Worm (Caenorhabditis elegans): ENCODE measurements around the gene srh-62.

srh-62 gene

ce11 chrV:412820-413219, 9.9 kb upstream of the srh-62 start:
- TF ChIP-seq med-1 (GFP tag; optimal IDR thresholded peaks at IDR 0.05; ENCODE audit: insufficient read depth) (no peak), T22C8.4 (GFP tag; IDR thresholded peaks at IDR 0.05) (no peak), ztf-23 (GFP tag; IDR thresholded peaks at IDR 0.05) (no peak), cog-1 (tag; optimal IDR thresholded peaks at IDR 0.05) (no peak), flt-1 (GFP tag; IDR thresholded peaks at IDR 0.05) (no peak), tab-1 (GFP tag; IDR thresholded peaks at IDR 0.05) (no peak), klf-2 (GFP tag; conservative IDR thresholded peaks at IDR 0.05) (no peak)

ce11 chrV:404210-404669, 1.3 kb upstream of the srh-62 start, which contains the start of gene nhr-252:
TSS of gene nhr-252 (plus strand) at chrV:404619.
- TF ChIP-seq T22C8.4 (GFP tag; IDR thresholded peaks at IDR 0.05) (no peak), flt-1 (GFP tag; IDR thresholded peaks at IDR 0.05) (no peak), med-1 (GFP tag; optimal IDR thresholded peaks at IDR 0.05; ENCODE audit: insufficient read depth) (no peak)

ce11 chrV:399721-400120, 3.2 kb downstream of the srh-62 start, which contains the start of gene scl-27:
TSS of gene scl-27 (plus strand) at chrV:400021.
- no peak for TF ChIP-seq T22C8.4 (GFP tag; IDR thresholded peaks at IDR 0.05)

- TF ChIP-seq cog-1 (tag; optimal IDR thresholded peaks at IDR 0.05) (no peak), flt-1 (GFP tag; IDR thresholded peaks at IDR 0.05) (no peak), ref-1 (GFP tag; conservative IDR thresholded peaks at IDR 0.05) (no peak), med-1 (GFP tag; optimal IDR thresholded peaks at IDR 0.05; ENCODE audit: insufficient read depth) (no peak), ztf-29 (GFP tag; IDR thresholded peaks at IDR 0.05) (no peak), klf-2 (GFP tag; conservative IDR thresholded peaks at IDR 0.05) (no peak), T22C8.4 (GFP tag; IDR thresholded peaks at IDR 0.05) (no peak), ztf-23 (GFP tag; IDR thresholded peaks at IDR 0.05) (no peak)
These were observed 6.6 kb downstream of the srh-62 start, which contains the start of gene nhr-253 for ce11 chrV:396309-396708. TSS of gene nhr-253 (plus strand) at chrV:396593.

ce11 chrV:392199-392678, 10.7 kb downstream of the srh-62 start, which contains the start of gene nhr-254:
TSS of gene nhr-254 (plus strand) at chrV:392628.
- no peak for TF ChIP-seq ztf-23 (GFP tag; IDR thresholded peaks at IDR 0.05)
- no peak for TF ChIP-seq ztf-29 (GFP tag; IDR thresholded peaks at IDR 0.05)
- TF ChIP-seq flt-1 (GFP tag; IDR thresholded peaks at IDR 0.05) = no peak
- no peak for TF ChIP-seq med-1 (GFP tag; optimal IDR thresholded peaks at IDR 0.05; ENCODE audit: insufficient read depth)
- no peak for TF ChIP-seq tab-1 (GFP tag; IDR thresholded peaks at IDR 0.05)

- TF ChIP-seq cog-1 (tag; optimal IDR thresholded peaks at IDR 0.05) (no peak), ref-1 (GFP tag; conservative IDR thresholded peaks at IDR 0.05) (no peak), ztf-29 (GFP tag; IDR thresholded peaks at IDR 0.05) (no peak), flt-1 (GFP tag; IDR thresholded peaks at IDR 0.05) (no peak)
These were observed 14.5 kb downstream of the srh-62 start, which contains the start of gene ZK6.6 for ce11 chrV:388397-388796. TSS of gene ZK6.6 (plus strand) at chrV:388697.

ce11 chrV:385488-385887, 17.4 kb downstream of the srh-62 start, which contains the start of gene lipl-5:
TSS of gene lipl-5 (plus strand) at chrV:385746.
- TF ChIP-seq cog-1 (tag; optimal IDR thresholded peaks at IDR 0.05) = no peak
- TF ChIP-seq klf-2 (GFP tag; conservative IDR thresholded peaks at IDR 0.05) = no peak
- TF ChIP-seq T22C8.4 (GFP tag; IDR thresholded peaks at IDR 0.05) = no peak
- TF ChIP-seq ref-1 (GFP tag; conservative IDR thresholded peaks at IDR 0.05) = no peak
- no peak for TF ChIP-seq flt-1 (GFP tag; IDR thresholded peaks at IDR 0.05)
- no peak for TF ChIP-seq ztf-23 (GFP tag; IDR thresholded peaks at IDR 0.05)
- TF ChIP-seq ztf-29 (GFP tag; IDR thresholded peaks at IDR 0.05) = no peak
- TF ChIP-seq med-1 (GFP tag; optimal IDR thresholded peaks at IDR 0.05; ENCODE audit: insufficient read depth) = no peak
- no peak for TF ChIP-seq tab-1 (GFP tag; IDR thresholded peaks at IDR 0.05)

ce11 chrV:384511-384910, 18.4 kb downstream of the srh-62 start:
- TF ChIP-seq flt-1 (GFP tag; IDR thresholded peaks at IDR 0.05) (no peak), klf-2 (GFP tag; conservative IDR thresholded peaks at IDR 0.05) (no peak), tab-1 (GFP tag; IDR thresholded peaks at IDR 0.05) (no peak), ref-1 (GFP tag; conservative IDR thresholded peaks at IDR 0.05) (no peak), ztf-29 (GFP tag; IDR thresholded peaks at IDR 0.05) (no peak), med-1 (GFP tag; optimal IDR thresholded peaks at IDR 0.05; ENCODE audit: insufficient read depth) (no peak), cog-1 (tag; optimal IDR thresholded peaks at IDR 0.05) (no peak), ztf-23 (GFP tag; IDR thresholded peaks at IDR 0.05) (no peak), T22C8.4 (GFP tag; IDR thresholded peaks at IDR 0.05) (no peak)

- TF ChIP-seq ref-1 (GFP tag; conservative IDR thresholded peaks at IDR 0.05) (no peak), med-1 (GFP tag; optimal IDR thresholded peaks at IDR 0.05; ENCODE audit: insufficient read depth) (no peak), tab-1 (GFP tag; IDR thresholded peaks at IDR 0.05) (no peak), T22C8.4 (GFP tag; IDR thresholded peaks at IDR 0.05) (no peak), ztf-23 (GFP tag; IDR thresholded peaks at IDR 0.05) (no peak), flt-1 (GFP tag; IDR thresholded peaks at IDR 0.05) (no peak), cog-1 (tag; optimal IDR thresholded peaks at IDR 0.05) (no peak), ztf-29 (GFP tag; IDR thresholded peaks at IDR 0.05) (no peak)
These were observed 21.5 kb downstream of the srh-62 start, which contains the start of gene ZK6.8 for ce11 chrV:381227-381950. TSS of gene ZK6.8 (plus strand) at chrV:381908.

ce11 chrV:380186-380585, 22.7 kb downstream of the srh-62 start, which contains the start of gene mltn-8:
TSS of gene mltn-8 (minus strand) at chrV:380286.
- TF ChIP-seq tab-1 (GFP tag; IDR thresholded peaks at IDR 0.05) (no peak), flt-1 (GFP tag; IDR thresholded peaks at IDR 0.05) (no peak), med-1 (GFP tag; optimal IDR thresholded peaks at IDR 0.05; ENCODE audit: insufficient read depth) (no peak), klf-2 (GFP tag; conservative IDR thresholded peaks at IDR 0.05) (no peak), T22C8.4 (GFP tag; IDR thresholded peaks at IDR 0.05) (no peak), cog-1 (tag; optimal IDR thresholded peaks at IDR 0.05) (no peak), ref-1 (GFP tag; conservative IDR thresholded peaks at IDR 0.05) (no peak), ztf-23 (GFP tag; IDR thresholded peaks at IDR 0.05) (no peak), ztf-29 (GFP tag; IDR thresholded peaks at IDR 0.05) (no peak)
